Fruit fly (Drosophila melanogaster) whole organism, prepupa: ENCODE data around the gene CG7213.

Experiments used
- Blimp-1 ChIP-seq: fragments of 200-800 bp; sonication (Bioruptor generic); optimal IDR thresholded peaks from 3 replicates; lab custom pipeline; 2017; ENCODE audit warnings: missing biosample characterization, missing genetic modification characterization, mild to moderate bottlenecking, moderate library complexity, missing genetic modification reagents
- CG10631 ChIP-seq: fragments of 200-800 bp; sonication (Bioruptor generic); optimal IDR thresholded peaks from 2 replicates; lab custom pipeline; 2016; ENCODE audit warnings: missing biosample characterization, missing genetic modification characterization
- CG11902 ChIP-seq: fragments of 200-800 bp; sonication (Bioruptor generic); optimal IDR thresholded peaks from 3 replicates; lab custom pipeline; 2016; ENCODE audit warnings: missing biosample characterization, missing genetic modification characterization
- CG15336 ChIP-seq: fragments of 200-800 bp; sonication (Bioruptor generic); IDR thresholded peaks from 2 replicates; pipeline ENCODE4 v1.3.6; 2022; ENCODE audit warnings: missing biosample characterization, missing genetic modification characterization
- CG1621 ChIP-seq: fragments of 200-800 bp; sonication (Bioruptor generic); optimal IDR thresholded peaks from 3 replicates; lab custom pipeline; 2018; ENCODE audit warnings: missing biosample characterization, mild to moderate bottlenecking, missing genetic modification characterization
- CG16779 ChIP-seq: fragments of 200-800 bp; sonication (Bioruptor generic); optimal IDR thresholded peaks from 3 replicates; lab custom pipeline; 2017; ENCODE audit warnings: missing biosample characterization, mild to moderate bottlenecking, missing genetic modification characterization
- CG3032 ChIP-seq: fragments of 200-800 bp; optimal IDR thresholded peaks from 2 replicates; lab custom pipeline; 2019; ENCODE audit warnings: missing biosample characterization, mild to moderate bottlenecking, missing genetic modification characterization, moderate library complexity
- CG31627 ChIP-seq: fragments of 200-800 bp; sonication (Bioruptor generic); optimal IDR thresholded peaks from 3 replicates; lab custom pipeline; 2016; ENCODE audit warnings: missing biosample characterization, missing genetic modification characterization
- CG34406 ChIP-seq: fragments of 200-800 bp; sonication (Bioruptor generic); optimal IDR thresholded peaks from 3 replicates; lab custom pipeline; 2016; ENCODE audit warnings: missing biosample characterization, missing genetic modification characterization
- CG3919 ChIP-seq: fragments of 200-800 bp; sonication (Bioruptor generic); optimal IDR thresholded peaks from 3 replicates; lab custom pipeline; 2016; ENCODE audit warnings: missing biosample characterization, missing genetic modification characterization
- CG6163 ChIP-seq: fragments of 200-800 bp; sonication (Bioruptor generic); IDR thresholded peaks from 3 replicates; pipeline ENCODE4 v1.3.6; 2022; ENCODE audit warnings: missing biosample characterization, missing genetic modification characterization
- CG6276 ChIP-seq: fragments of 200-800 bp; sonication (Bioruptor generic); optimal IDR thresholded peaks from 2 replicates; lab custom pipeline; 2017; ENCODE audit warnings: missing biosample characterization, mild to moderate bottlenecking, missing genetic modification characterization
- CG6808 ChIP-seq: fragments of 200-800 bp; sonication (Bioruptor generic); optimal IDR thresholded peaks from 3 replicates; lab custom pipeline; 2017; ENCODE audit warnings: missing biosample characterization, missing genetic modification characterization, mild to moderate bottlenecking, moderate library complexity, missing genetic modification reagents
- CG6854 ChIP-seq: fragments of 200-800 bp; sonication (Bioruptor generic); optimal IDR thresholded peaks from 2 replicates; lab custom pipeline; 2017; ENCODE audit warnings: missing biosample characterization, mild to moderate bottlenecking, missing genetic modification characterization
- CG7368 ChIP-seq: fragments of 200-800 bp; sonication (Bioruptor generic); optimal IDR thresholded peaks from 3 replicates; lab custom pipeline; 2016; ENCODE audit warnings: missing biosample characterization, missing genetic modification characterization
- CG8319 ChIP-seq: fragments of 200-800 bp; sonication (Bioruptor generic); optimal IDR thresholded peaks from 3 replicates; lab custom pipeline; 2016; ENCODE audit warnings: missing biosample characterization, missing genetic modification characterization
- CG8632 ChIP-seq: fragments of 200-800 bp; sonication (Bioruptor generic); optimal IDR thresholded peaks from 3 replicates; lab custom pipeline; 2016; ENCODE audit warnings: missing biosample characterization, missing genetic modification characterization
- Eip78C ChIP-seq: fragments of 200-800 bp; sonication (Bioruptor generic); peaks from one replicate; lab custom pipeline; 2016; ENCODE audit warnings: missing biosample characterization, missing genetic modification characterization
- Eip93F ChIP-seq: fragments of 200-800 bp; sonication (Bioruptor generic); optimal IDR thresholded peaks from 2 replicates; lab custom pipeline; 2016; ENCODE audit warnings: missing biosample characterization, mild to moderate bottlenecking, missing genetic modification characterization
- Ets21C ChIP-seq: fragments of 200-800 bp; sonication (Bioruptor generic); optimal IDR thresholded peaks from 3 replicates; lab custom pipeline; 2016; ENCODE audit warnings: missing biosample characterization, missing genetic modification characterization
- Ets96B ChIP-seq: fragments of 200-800 bp; optimal IDR thresholded peaks from 2 replicates; lab custom pipeline; 2019; ENCODE audit warnings: missing biosample characterization, mild to moderate bottlenecking, missing genetic modification characterization, moderate library complexity
- Gug ChIP-seq: fragments of 200-800 bp; sonication (Bioruptor generic); IDR thresholded peaks from 2 replicates; pipeline ENCODE4 v1.3.6; 2022; ENCODE audit warnings: missing biosample characterization, missing genetic modification characterization
- Hr39 ChIP-seq: fragments of 200-800 bp; sonication (Bioruptor generic); optimal IDR thresholded peaks from 2 replicates; lab custom pipeline; 2016; ENCODE audit warnings: missing biosample characterization, missing genetic modification characterization
- Hr4 ChIP-seq: fragments of 200-800 bp; sonication (Bioruptor generic); optimal IDR thresholded peaks from 3 replicates; lab custom pipeline; 2016; ENCODE audit warnings: missing biosample characterization, missing genetic modification characterization
- Lpt ChIP-seq: fragments of 200-800 bp; sonication (Bioruptor generic); optimal IDR thresholded peaks from 3 replicates; lab custom pipeline; 2016; ENCODE audit warnings: missing biosample characterization, missing genetic modification characterization
- OdsH ChIP-seq: fragments of 200-800 bp; sonication (Bioruptor generic); optimal IDR thresholded peaks from 3 replicates; lab custom pipeline; 2016; ENCODE audit warnings: missing biosample characterization, missing genetic modification characterization
- Sox102F ChIP-seq: fragments of 200-800 bp; sonication (Bioruptor generic); optimal IDR thresholded peaks from 2 replicates; lab custom pipeline; 2016; ENCODE audit warnings: missing biosample characterization, mild to moderate bottlenecking, missing genetic modification characterization
- Sox14 ChIP-seq: fragments of 200-800 bp; sonication (Bioruptor generic); optimal IDR thresholded peaks from 3 replicates; lab custom pipeline; 2016; ENCODE audit warnings: missing biosample characterization, missing genetic modification characterization
- Sox15 ChIP-seq: fragments of 200-800 bp; sonication (Bioruptor generic); optimal IDR thresholded peaks from 3 replicates; lab custom pipeline; 2016; ENCODE audit warnings: missing biosample characterization, missing genetic modification characterization
- achi ChIP-seq: fragments of 200-800 bp; sonication (Bioruptor generic); optimal IDR thresholded peaks from 3 replicates; lab custom pipeline; 2016; ENCODE audit warnings: missing biosample characterization, missing genetic modification characterization
- acj6 ChIP-seq: fragments of 200-800 bp; sonication (Bioruptor generic); optimal IDR thresholded peaks from 3 replicates; lab custom pipeline; 2016; ENCODE audit warnings: missing biosample characterization, missing genetic modification characterization
- dac ChIP-seq: fragments of 200-800 bp; sonication (Bioruptor generic); optimal IDR thresholded peaks from 2 replicates; lab custom pipeline; 2017; ENCODE audit warnings: missing biosample characterization, mild to moderate bottlenecking, missing genetic modification characterization
- eg ChIP-seq: fragments of 200-800 bp; sonication (Bioruptor generic); IDR thresholded peaks from 3 replicates; pipeline ENCODE4 v1.3.6; 2022; ENCODE audit warnings: missing biosample characterization, missing genetic modification characterization
- esn ChIP-seq: fragments of 200-800 bp; sonication (Bioruptor generic); optimal IDR thresholded peaks from 2 replicates; lab custom pipeline; 2016; ENCODE audit warnings: missing biosample characterization, mild to moderate bottlenecking, missing genetic modification characterization, moderate library complexity
- fd59A ChIP-seq: fragments of 200-800 bp; sonication (Bioruptor generic); optimal IDR thresholded peaks from 2 replicates; lab custom pipeline; 2017; ENCODE audit warnings: missing biosample characterization, mild to moderate bottlenecking, missing genetic modification characterization, missing genetic modification reagents
- fkh ChIP-seq: fragments of 200-800 bp; sonication (Bioruptor generic); optimal IDR thresholded peaks from 3 replicates; lab custom pipeline; 2017; ENCODE audit warnings: missing biosample characterization, mild to moderate bottlenecking, missing genetic modification characterization, moderate library complexity
- lz ChIP-seq: fragments of 200-800 bp; sonication (Bioruptor generic); optimal IDR thresholded peaks from 3 replicates; lab custom pipeline; 2016; ENCODE audit warnings: missing biosample characterization, missing genetic modification characterization
- net ChIP-seq: fragments of 200-800 bp; sonication (Bioruptor generic); optimal IDR thresholded peaks from 3 replicates; lab custom pipeline; 2016; ENCODE audit warnings: missing biosample characterization, missing genetic modification characterization
- pdm3 ChIP-seq: fragments of 200-800 bp; sonication (Bioruptor generic); optimal IDR thresholded peaks from 3 replicates; lab custom pipeline; 2016; ENCODE audit warnings: missing biosample characterization, missing genetic modification characterization
- salr ChIP-seq, 2 experiments: fragments of 200-800 bp; sonication (Bioruptor generic); optimal IDR thresholded peaks; 3 replicates each; lab custom pipeline; 2016 to 2018; ENCODE audit warnings: missing biosample characterization in 2 of 2, missing genetic modification characterization in 2 of 2, mild to moderate bottlenecking in 1 of 2
- ss ChIP-seq, 2 experiments: fragments of 200-800 bp; sonication (Bioruptor generic); optimal IDR thresholded peaks; 2 replicates in 1 of 2; 3 replicates in 1 of 2; lab custom pipeline; 2017 to 2018; ENCODE audit warnings: mild to moderate bottlenecking in 2 of 2, missing biosample characterization in 2 of 2, missing genetic modification characterization in 2 of 2, moderate library complexity in 1 of 2
- svp ChIP-seq: fragments of 200-800 bp; sonication (Bioruptor generic); peaks from one replicate; lab custom pipeline; 2016; ENCODE audit warnings: missing biosample characterization, missing genetic modification characterization
- topi ChIP-seq: fragments of 200-800 bp; sonication (Bioruptor generic); optimal IDR thresholded peaks from 3 replicates; lab custom pipeline; 2016; ENCODE audit warnings: missing biosample characterization, missing genetic modification characterization
- vri ChIP-seq: fragments of 200-800 bp; sonication (Bioruptor generic); optimal IDR thresholded peaks from 3 replicates; lab custom pipeline; 2016; ENCODE audit warnings: missing biosample characterization, mild to moderate bottlenecking, missing genetic modification characterization

CG7213 gene

DNA sequence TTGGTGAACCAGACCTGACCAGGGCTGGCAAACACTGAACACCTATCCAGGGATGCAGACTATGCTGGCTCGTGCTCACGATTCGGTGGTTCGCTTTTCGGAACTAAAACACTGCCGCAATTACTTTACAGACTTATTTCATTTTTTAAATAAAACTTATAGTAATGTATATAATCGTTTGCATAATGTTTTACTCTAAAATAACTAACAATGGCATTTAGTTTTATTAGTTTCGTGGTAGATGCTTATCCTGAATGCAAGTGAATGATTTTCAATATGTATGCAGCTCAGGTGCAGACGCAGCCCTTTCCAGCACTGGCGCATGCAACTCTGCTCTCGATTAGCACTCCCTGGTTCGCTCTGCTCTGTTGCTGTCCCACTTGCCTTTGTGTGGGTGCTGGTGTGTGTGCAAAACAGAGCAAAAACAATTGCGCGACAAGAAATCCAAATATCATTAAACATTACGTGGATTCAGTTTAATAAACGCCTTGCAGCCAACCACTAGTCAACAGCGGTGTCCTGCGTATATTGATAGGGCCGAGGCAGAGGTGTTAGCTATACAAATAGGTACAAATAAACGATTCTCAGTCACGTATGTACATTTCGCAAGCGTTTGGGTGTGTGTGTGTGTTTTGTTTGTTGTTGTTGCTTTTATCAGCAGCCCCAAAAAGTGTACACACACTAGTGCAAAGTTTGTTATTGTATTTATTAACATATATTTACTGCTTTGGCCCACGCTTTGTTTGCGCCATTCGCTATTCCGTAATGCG, 53.6 kb downstream of the CG7213 start, which contains the start of the genes ERR and Atg18a (continued):
- TF ChIP-seq Lpt (GFP tag; lab: Kevin White, UChicago) (peak; percentile 73), achi (GFP tag; lab: Kevin White, UChicago) (peak; percentile 82), dac (GFP tag; lab: Kevin White, UChicago) (peak; percentile 73), fd59A (peak; percentile 71), CG8319 (GFP tag; lab: Kevin White, UChicago) (peak; percentile 82), CG15336 (GFP tag; lab: Robert Waterston, UW) (peak; percentile 63), CG3919 (peak; percentile 85), CG1621 (tag; lab: Kevin White, UChicago) (peak; percentile 12), CG6163 (GFP tag; lab: Robert Waterston, UW) (peak; percentile 85), topi (GFP tag; lab: Kevin White, UChicago) (peak; percentile 78), lz (GFP tag; lab: Kevin White, UChicago) (peak; percentile 91), CG8632 (GFP tag; lab: Kevin White, UChicago) (peak; percentile 70), CG34406 (GFP tag; lab: Kevin White, UChicago) (peak; percentile 82), svp (GFP tag; lab: Kevin White, UChicago) (no peak), salr (GFP tag; optimal IDR thresholded peaks at IDR 0.05; lab: Kevin White, UChicago) (peak in 1 of 2 experiments; percentile 60), eg (GFP tag; lab: Robert Waterston, UW) (peak; percentile 91), Sox102F (peak; percentile 81), CG7368 (GFP tag; lab: Kevin White, UChicago) (peak; percentile 75), CG31627 (GFP tag; lab: Kevin White, UChicago) (peak; percentile 95), acj6 (GFP tag; lab: Kevin White, UChicago) (peak; percentile 89), pdm3 (GFP tag; lab: Kevin White, UChicago) (no peak), Blimp-1 (peak; percentile 51), CG6276 (GFP tag; lab: Kevin White, UChicago) (no peak), CG6854 (GFP tag; lab: Kevin White, UChicago) (peak; percentile 20), net (GFP tag; lab: Kevin White, UChicago) (peak; percentile 67), vri (GFP tag; lab: Kevin White, UChicago) (peak; percentile 68), Sox15 (GFP tag; lab: Kevin White, UChicago) (peak; percentile 90), Hr4 (peak; percentile 90), OdsH (GFP tag; lab: Kevin White, UChicago) (peak; percentile 89), CG11902 (GFP tag; lab: Kevin White, UChicago) (peak; percentile 91), CG10631 (peak; percentile 93), Eip93F (no peak), Gug (GFP tag; lab: Robert Waterston, UW) (peak; percentile 82), Hr39 (GFP tag; lab: Kevin White, UChicago) (peak; percentile 94)

DNA sequence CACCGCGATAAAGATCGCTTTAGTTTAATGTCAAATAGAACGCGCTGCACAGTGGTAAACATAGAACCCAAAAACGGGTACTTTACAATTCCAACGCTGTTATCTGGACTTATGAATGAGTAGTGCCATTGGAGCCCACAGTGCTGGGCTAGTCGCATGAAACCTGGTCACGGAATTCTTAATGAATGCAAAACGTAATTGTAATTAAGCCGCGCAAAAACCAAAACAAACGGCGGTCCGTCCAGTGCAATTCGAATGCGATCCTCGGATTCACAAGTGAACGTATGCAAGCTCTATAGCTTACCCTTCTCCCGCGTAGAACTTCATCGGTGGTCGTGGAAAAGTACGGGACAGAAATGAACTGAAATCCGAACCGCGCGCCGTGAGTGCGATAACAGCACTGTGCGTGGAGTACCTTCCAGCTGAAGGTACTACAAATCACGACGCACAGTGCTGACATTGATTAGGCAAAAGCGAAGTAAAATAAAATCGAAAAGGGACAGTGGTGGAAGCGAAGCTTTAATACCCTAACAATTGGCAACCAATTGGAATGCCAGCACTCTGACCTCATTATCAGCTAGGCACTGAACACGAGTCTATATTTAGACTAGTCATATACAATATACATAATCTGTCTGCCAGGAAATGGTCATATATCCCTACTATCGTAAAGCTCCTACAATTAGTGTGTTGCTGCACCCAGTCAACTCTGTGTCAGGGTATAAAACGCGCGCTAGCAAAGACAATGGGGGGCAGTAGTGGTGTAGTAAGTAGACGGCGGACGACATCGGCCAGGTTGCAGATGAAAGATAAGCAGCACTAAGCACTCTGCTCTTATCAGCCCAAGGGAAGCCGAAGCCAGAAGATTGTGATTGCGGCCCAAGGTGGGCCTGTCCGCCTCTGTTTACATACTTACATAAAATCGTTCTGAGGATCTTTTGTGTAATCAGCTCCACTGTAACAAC, 54.9 kb downstream of the CG7213 start:
- TF ChIP-seq Sox102F: no peak
- TF ChIP-seq acj6 (GFP tag; lab: Kevin White, UChicago): peak; percentile 74
- TF ChIP-seq Sox15 (GFP tag; lab: Kevin White, UChicago): peak; percentile 60
- TF ChIP-seq CG31627 (GFP tag; lab: Kevin White, UChicago): peak; percentile 28
- peak in 1 of 2 experiments; percentile 13 for TF ChIP-seq ss (GFP tag; optimal IDR thresholded peaks at IDR 0.05; lab: Kevin White, UChicago)
- TF ChIP-seq dac (GFP tag; lab: Kevin White, UChicago): peak; percentile 14
- peak; percentile 55 for TF ChIP-seq CG16779 (tag; lab: Kevin White, UChicago)
- TF ChIP-seq CG3032 (tag; lab: Kevin White, UChicago): peak; percentile 46
- TF ChIP-seq CG34406 (GFP tag; lab: Kevin White, UChicago): peak; percentile 25
- TF ChIP-seq Ets21C (GFP tag; lab: Kevin White, UChicago): peak; percentile 21
- TF ChIP-seq Lpt (GFP tag; lab: Kevin White, UChicago): peak; percentile 40
- peak; percentile 74 for TF ChIP-seq fkh (GFP tag; lab: Kevin White, UChicago)
- peak; percentile 53 for TF ChIP-seq topi (GFP tag; lab: Kevin White, UChicago)
- TF ChIP-seq CG6163 (GFP tag; lab: Robert Waterston, UW): peak; percentile 63; the same call in 2 of the 3 replicates
- TF ChIP-seq Eip78C (GFP tag; lab: Kevin White, UChicago): peak; percentile 94
- peak; percentile 77 for TF ChIP-seq svp (GFP tag; lab: Kevin White, UChicago)
- peak; percentile 58 for TF ChIP-seq Ets96B
- TF ChIP-seq lz (GFP tag; lab: Kevin White, UChicago): peak; percentile 43
- peak; percentile 79 for TF ChIP-seq OdsH (GFP tag; lab: Kevin White, UChicago)
- peak; percentile 74 for TF ChIP-seq Hr4
- TF ChIP-seq Hr39 (GFP tag; lab: Kevin White, UChicago): peak; percentile 52
- peak; percentile 82 for TF ChIP-seq Sox14 (GFP tag; lab: Kevin White, UChicago)
- TF ChIP-seq Eip93F: no peak
- TF ChIP-seq CG6808 (GFP tag; lab: Kevin White, UChicago): peak; percentile 45
- TF ChIP-seq esn (GFP tag; lab: Kevin White, UChicago): peak; percentile 53
